Fruit fly (Drosophila melanogaster): ENCODE measurements around the gene Adh.

dm6 chr2L:14632799-14633198 lies 17.4 kb downstream of the Adh start:
- TF ChIP-seq ttk (optimal IDR thresholded peaks at IDR 0.05) (no peak), Myc (optimal IDR thresholded peaks at IDR 0.05) (no peak), insv (optimal IDR thresholded peaks at IDR 0.05) (no peak), Sin3A (optimal IDR thresholded peaks at IDR 0.05) (no peak), psq (optimal IDR thresholded peaks at IDR 0.05) (no peak)
